Worm (Caenorhabditis elegans): ENCODE measurements around the gene fbxa-163.

ce11 chrII:1654917-1655316, 44.4 kb upstream of the fbxa-163 start, which contains the start of gene btb-12:
- TF ChIP-seq ets-4 (tag; optimal IDR thresholded peaks at IDR 0.05) (no peak), ceh-34 (tag; optimal IDR thresholded peaks at IDR 0.05) (no peak), pqm-1 (tag; optimal IDR thresholded peaks at IDR 0.05) (no peak), pha-2 (tag; optimal IDR thresholded peaks at IDR 0.05) (no peak), nhr-11 (tag; optimal IDR thresholded peaks at IDR 0.05) (no peak), ceh-45 (GFP tag; IDR thresholded peaks at IDR 0.05) (no peak), lin-11 (tag; optimal IDR thresholded peaks at IDR 0.05) (no peak), elt-4 (tag; optimal IDR thresholded peaks at IDR 0.05) (no peak), ceh-48 (tag; optimal IDR thresholded peaks at IDR 0.05) (no peak), hlh-13 (GFP tag; optimal IDR thresholded peaks at IDR 0.05) (no peak), ceh-24 (tag; optimal IDR thresholded peaks at IDR 0.05) (no peak), rnt-1 (tag; optimal IDR thresholded peaks at IDR 0.05) (no peak), ceh-30 (tag; optimal IDR thresholded peaks at IDR 0.05) (no peak), nfya-1 (tag; optimal IDR thresholded peaks at IDR 0.05) (no peak)
